Worm (Caenorhabditis elegans): ENCODE measurements around the gene F23H12.5.

- TF ChIP-seq nhr-12 (tag; optimal IDR thresholded peaks at IDR 0.05) (no peak), blmp-1 (tag; optimal IDR thresholded peaks at IDR 0.05) (no peak), unc-62 (GFP tag; optimal IDR thresholded peaks at IDR 0.05) (no peak), ces-1 (GFP tag; optimal IDR thresholded peaks at IDR 0.05) (no peak), sptf-1 (tag; optimal IDR thresholded peaks at IDR 0.05) (no peak), elt-3 (tag; optimal IDR thresholded peaks at IDR 0.05) (no peak)
These were observed 11.0 kb downstream of the F23H12.5 start, which contains the start of gene gcy-13 for ce11 chrV:12369437-12369836.

Measured in whole organism, mixed stage, embryonic.